Fruit fly (Drosophila melanogaster) whole organism, embryonic: ENCODE results near the gene sing.
A peak's percentile ranks its signal among the peaks of the same experiment; 100 is the strongest.

Source experiments
- Awh ChIP-seq: fragments of 200-800 bp; sonication (Bioruptor generic); IDR thresholded peaks from 2 replicates; pipeline ENCODE4, ENCODE4 v1.3.6; 2022; ENCODE audit warnings: missing biosample characterization, missing genetic modification characterization
- B-H1 ChIP-seq: fragments of 200-800 bp; sonication (Bioruptor generic); IDR thresholded peaks from 3 replicates; pipeline ENCODE4 v1.3.6; 2022; ENCODE audit warnings: missing biosample characterization, missing genetic modification characterization
- CG10431 ChIP-seq: fragments of 200-800 bp; sonication (Bioruptor generic); optimal IDR thresholded peaks from 3 replicates; lab custom pipeline; 2018; ENCODE audit warnings: missing biosample characterization, mild to moderate bottlenecking, missing genetic modification characterization
- CG10959 ChIP-seq: fragments of 200-800 bp; sonication (Bioruptor generic); IDR thresholded peaks from 2 replicates; pipeline ENCODE4 v1.3.6; 2022; ENCODE audit warnings: missing biosample characterization, missing genetic modification characterization
- CG11085 ChIP-seq: fragments of 200-800 bp; sonication (Bioruptor generic); IDR thresholded peaks from 2 replicates; pipeline ENCODE4 v1.3.6; 2022; ENCODE audit warnings: missing biosample characterization, missing genetic modification characterization
- CG14860 ChIP-seq: fragments of 200-800 bp; sonication (Bioruptor generic); IDR thresholded peaks from 3 replicates; pipeline ENCODE4 v1.3.6; 2022; ENCODE audit warnings: missing biosample characterization, missing genetic modification characterization; ENCODE audit not compliant: partially characterized antibody
- CG1529 ChIP-seq: fragments of 200-800 bp; sonication (Bioruptor generic); optimal IDR thresholded peaks from 3 replicates; lab custom pipeline; 2018; ENCODE audit warnings: missing biosample characterization, missing genetic modification characterization
- CG15601 ChIP-seq: fragments of 200-800 bp; sonication (Bioruptor generic); optimal IDR thresholded peaks from 3 replicates; lab custom pipeline; 2019; ENCODE audit warnings: missing biosample characterization, mild to moderate bottlenecking, missing genetic modification characterization, moderate library complexity
- CG16779 ChIP-seq: fragments of 200-800 bp; sonication (Bioruptor generic); IDR thresholded peaks from 2 replicates; pipeline ENCODE4 v1.3.6; 2022; ENCODE audit warnings: missing biosample characterization, missing genetic modification characterization
- CG18599 ChIP-seq: fragments of 200-800 bp; sonication (Bioruptor generic); optimal IDR thresholded peaks from 3 replicates; lab custom pipeline; 2017; ENCODE audit warnings: missing biosample characterization, missing genetic modification characterization, mild to moderate bottlenecking, moderate library complexity, missing genetic modification reagents
- CG32532 ChIP-seq: fragments of 200-800 bp; sonication (Bioruptor generic); IDR thresholded peaks from 2 replicates; pipeline ENCODE4 v1.3.6; 2022; ENCODE audit warnings: missing biosample characterization, missing genetic modification characterization
- CG4404 ChIP-seq: fragments of 200-800 bp; sonication (Bioruptor generic); IDR thresholded peaks from 2 replicates; pipeline ENCODE4 v1.3.6; 2022; ENCODE audit warnings: missing biosample characterization, missing genetic modification characterization
- CG6175 ChIP-seq: fragments of 200-800 bp; sonication (Bioruptor generic); IDR thresholded peaks from 3 replicates; pipeline ENCODE4 v1.3.6; 2022; ENCODE audit warnings: missing biosample characterization, missing genetic modification characterization
- CG6813 ChIP-seq: fragments of 200-800 bp; sonication (Bioruptor generic); optimal IDR thresholded peaks from 2 replicates; lab custom pipeline; 2017; ENCODE audit warnings: missing biosample characterization, missing genetic modification characterization, mild to moderate bottlenecking, moderate library complexity, missing genetic modification reagents
- CG7839 ChIP-seq: fragments of 200-800 bp; sonication (Bioruptor generic); optimal IDR thresholded peaks from 3 replicates; lab custom pipeline; 2018; ENCODE audit warnings: missing biosample characterization, mild to moderate bottlenecking, missing genetic modification characterization, moderate library complexity
- CG8388 ChIP-seq: fragments of 200-800 bp; sonication (Bioruptor generic); optimal IDR thresholded peaks from 2 replicates; lab custom pipeline; 2019; ENCODE audit warnings: missing biosample characterization, mild to moderate bottlenecking, missing genetic modification characterization, moderate library complexity
- CG9932 ChIP-seq: fragments of 200-800 bp; sonication (Bioruptor generic); IDR thresholded peaks from 2 replicates; pipeline ENCODE4 v1.3.6; 2022; ENCODE audit warnings: missing biosample characterization, missing genetic modification characterization
- CkIIα-i1 ChIP-seq: fragments of 200-800 bp; sonication (Bioruptor generic); IDR thresholded peaks from 2 replicates; pipeline ENCODE4 v1.3.6; 2022; ENCODE audit warnings: missing biosample characterization, missing genetic modification characterization
- Dad ChIP-seq: fragments of 200-800 bp; sonication (Bioruptor generic); optimal IDR thresholded peaks from 3 replicates; lab custom pipeline; 2016; ENCODE audit warnings: missing biosample characterization, missing genetic modification characterization
- Dbx ChIP-seq: fragments of 200-800 bp; sonication (Bioruptor generic); IDR thresholded peaks from 3 replicates; pipeline ENCODE4 v1.3.6; 2022; ENCODE audit warnings: missing biosample characterization, missing genetic modification characterization
- Dfd ChIP-seq, 2 experiments: fragments of >200 bp; optimal IDR thresholded peaks; 2 replicates each; lab custom pipeline; 2017; ENCODE audit warnings: missing biosample characterization in 2 of 2, missing genetic modification characterization in 2 of 2
- Fer1 ChIP-seq: fragments of 200-800 bp; sonication (Bioruptor generic); optimal IDR thresholded peaks from 2 replicates; lab custom pipeline; 2017; ENCODE audit warnings: missing biosample characterization, mild to moderate bottlenecking, missing genetic modification characterization
- HHEX ChIP-seq: fragments of 200-800 bp; sonication (Bioruptor generic); optimal IDR thresholded peaks from 3 replicates; lab custom pipeline; 2017; ENCODE audit warnings: missing biosample characterization, mild to moderate bottlenecking, missing genetic modification characterization, missing genetic modification reagents
- HLH4C ChIP-seq: fragments of 200-800 bp; sonication (Bioruptor generic); IDR thresholded peaks from 3 replicates; pipeline ENCODE4 v1.3.6; 2022; ENCODE audit warnings: missing biosample characterization, missing genetic modification characterization; ENCODE audit not compliant: partially characterized antibody
- Hsf ChIP-seq: fragments of 200-800 bp; sonication (Bioruptor generic); optimal IDR thresholded peaks from 3 replicates; lab custom pipeline; 2016; ENCODE audit warnings: missing biosample characterization, missing genetic modification characterization
- Opbp ChIP-seq: fragments of 200-800 bp; sonication (Bioruptor generic); IDR thresholded peaks from 3 replicates; pipeline ENCODE4 v1.3.6; 2022; ENCODE audit warnings: missing biosample characterization, missing genetic modification characterization; ENCODE audit not compliant: partially characterized antibody
- Sry-β ChIP-seq: fragments of 200-800 bp; sonication (Bioruptor generic); optimal IDR thresholded peaks from 2 replicates; lab custom pipeline; 2018; ENCODE audit warnings: missing biosample characterization, mild to moderate bottlenecking, missing genetic modification characterization, moderate library complexity
- Sry-δ ChIP-seq: fragments of 200-800 bp; sonication (Bioruptor generic); optimal IDR thresholded peaks from 2 replicates; lab custom pipeline; 2016; ENCODE audit warnings: missing biosample characterization, missing genetic modification characterization
- Vsx1 ChIP-seq: fragments of 200-800 bp; sonication (Bioruptor generic); optimal IDR thresholded peaks from 2 replicates; lab custom pipeline; 2017; ENCODE audit warnings: missing biosample characterization, mild to moderate bottlenecking, missing genetic modification characterization, missing genetic modification reagents
- Xbp1 ChIP-seq: fragments of 200-800 bp; sonication (Bioruptor generic); optimal IDR thresholded peaks from 3 replicates; lab custom pipeline; 2016; ENCODE audit warnings: missing biosample characterization, mild to moderate bottlenecking, missing genetic modification characterization
- abd-A ChIP-seq: fragments of 200-800 bp; sonication (Bioruptor generic); optimal IDR thresholded peaks from 3 replicates; lab custom pipeline; 2019; ENCODE audit warnings: missing biosample characterization, mild to moderate bottlenecking, missing genetic modification characterization, moderate library complexity
- ap ChIP-seq: fragments of 200-800 bp; sonication (Bioruptor generic); IDR thresholded peaks from 2 replicates; pipeline ENCODE4 v1.3.6; 2022; ENCODE audit warnings: missing biosample characterization, missing genetic modification characterization
- caup ChIP-seq: fragments of 200-800 bp; sonication (Bioruptor generic); optimal IDR thresholded peaks from 3 replicates; lab custom pipeline; 2017; ENCODE audit warnings: missing biosample characterization, mild to moderate bottlenecking, missing genetic modification characterization, moderate library complexity; ENCODE audit not compliant: severe bottlenecking
- dm ChIP-seq: fragments of 200-800 bp; sonication (Bioruptor generic); optimal IDR thresholded peaks from 3 replicates; lab custom pipeline; 2016; ENCODE audit warnings: missing biosample characterization, missing genetic modification characterization
- dmrt99B ChIP-seq: fragments of 200-800 bp; sonication (Bioruptor generic); optimal IDR thresholded peaks from 2 replicates; lab custom pipeline; 2018; ENCODE audit warnings: missing biosample characterization, mild to moderate bottlenecking, missing genetic modification characterization, moderate library complexity
- ems ChIP-seq: fragments of 200-800 bp; sonication (Bioruptor generic); optimal IDR thresholded peaks from 3 replicates; lab custom pipeline; 2016; ENCODE audit warnings: missing biosample characterization, missing genetic modification characterization
- ftz-f1 ChIP-seq: fragments of 200-800 bp; sonication (Bioruptor generic); optimal IDR thresholded peaks from 2 replicates; lab custom pipeline; 2016; ENCODE audit warnings: missing biosample characterization, missing genetic modification characterization
- gcm2 ChIP-seq: fragments of 200-800 bp; sonication (Bioruptor generic); optimal IDR thresholded peaks from 2 replicates; lab custom pipeline; 2016; ENCODE audit warnings: missing biosample characterization, missing genetic modification characterization
- gsb-n ChIP-seq: fragments of 200-800 bp; sonication (Bioruptor generic); optimal IDR thresholded peaks from 3 replicates; lab custom pipeline; 2018; ENCODE audit warnings: missing biosample characterization, mild to moderate bottlenecking, missing genetic modification characterization
- ham ChIP-seq: fragments of 200-800 bp; sonication (Bioruptor generic); IDR thresholded peaks from 2 replicates; pipeline ENCODE4 v1.3.6; 2022; ENCODE audit warnings: missing biosample characterization, missing genetic modification characterization
- jumu ChIP-seq: fragments of 200-800 bp; sonication (Bioruptor generic); optimal IDR thresholded peaks from 3 replicates; lab custom pipeline; 2016; ENCODE audit warnings: missing biosample characterization, missing genetic modification characterization
- kay ChIP-seq: fragments of 200-800 bp; sonication (Bioruptor generic); optimal IDR thresholded peaks from 2 replicates; lab custom pipeline; 2016; ENCODE audit warnings: missing biosample characterization, missing genetic modification characterization
- lbe ChIP-seq: fragments of 200-800 bp; sonication (Bioruptor generic); optimal IDR thresholded peaks from 2 replicates; lab custom pipeline; 2016; ENCODE audit warnings: missing biosample characterization, mild to moderate bottlenecking, missing genetic modification characterization
- nau ChIP-seq: fragments of 200-800 bp; sonication (Bioruptor generic); optimal IDR thresholded peaks from 3 replicates; lab custom pipeline; 2017; ENCODE audit warnings: missing biosample characterization, mild to moderate bottlenecking, missing genetic modification characterization, missing genetic modification reagents
- psq ChIP-seq: fragments of 200-800 bp; sonication (Bioruptor generic); optimal IDR thresholded peaks from 2 replicates; lab custom pipeline; 2017; ENCODE audit warnings: missing biosample characterization, missing genetic modification characterization
- sd ChIP-seq: fragments of 200-800 bp; sonication (Bioruptor generic); optimal IDR thresholded peaks from 3 replicates; lab custom pipeline; 2018; ENCODE audit warnings: missing biosample characterization, mild to moderate bottlenecking, missing genetic modification characterization, moderate library complexity
- sima ChIP-seq: fragments of 200-800 bp; sonication (Bioruptor generic); optimal IDR thresholded peaks from 2 replicates; lab custom pipeline; 2016; ENCODE audit warnings: missing biosample characterization, missing genetic modification characterization
- slbo ChIP-seq: fragments of 200-800 bp; sonication (Bioruptor generic); IDR thresholded peaks from 2 replicates; pipeline ENCODE4 v1.3.6; 2022; ENCODE audit warnings: missing biosample characterization, missing genetic modification characterization
- slp2 ChIP-seq: fragments of 200-800 bp; sonication (Bioruptor generic); optimal IDR thresholded peaks from 2 replicates; lab custom pipeline; 2016; ENCODE audit warnings: missing biosample characterization, missing genetic modification characterization
- wor ChIP-seq: fragments of 200-800 bp; sonication (Bioruptor generic); IDR thresholded peaks from 2 replicates; pipeline ENCODE4 v1.3.6; 2022; ENCODE audit warnings: missing biosample characterization, missing genetic modification characterization
- zen ChIP-seq: fragments of 200-800 bp; sonication (Bioruptor generic); optimal IDR thresholded peaks from 3 replicates; lab custom pipeline; 2018; ENCODE audit warnings: missing biosample characterization, mild to moderate bottlenecking, missing genetic modification characterization, moderate library complexity

Gene sing

DNA sequence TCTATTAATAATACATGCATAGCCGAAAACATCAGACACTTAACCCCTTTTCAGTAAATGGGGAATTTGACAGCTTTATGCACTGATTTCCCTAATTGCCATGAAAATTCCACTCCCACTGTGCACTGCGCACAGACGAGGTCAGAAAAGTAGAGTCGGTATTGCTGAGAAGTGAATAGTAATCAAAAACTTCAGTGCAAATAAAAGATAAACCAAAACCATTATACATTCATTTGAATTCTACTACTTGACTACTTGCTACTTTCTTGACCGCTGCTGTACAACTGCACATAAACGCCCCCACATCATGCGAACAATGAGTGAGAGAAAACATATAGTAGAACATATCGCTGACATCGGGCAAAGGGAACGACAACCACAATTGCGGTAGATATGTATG, 12.3 kb downstream of the sing start (continued):
- TF ChIP-seq ems (GFP tag; lab: Kevin White, UChicago) (peak; percentile 87), Xbp1 (GFP tag; lab: Kevin White, UChicago) (peak; percentile 90), ftz-f1 (GFP tag; lab: Kevin White, UChicago) (no peak), HLH4C (GFP tag; lab: Robert Waterston, UW) (no peak), slbo (GFP tag; lab: Robert Waterston, UW) (peak; percentile 82), nau (GFP tag; lab: Kevin White, UChicago) (peak; percentile 73), Hsf (GFP tag; lab: Kevin White, UChicago) (peak; percentile 86), Awh (GFP tag; lab: Robert Waterston, UW) (peak; percentile 91), CG1529 (GFP tag; lab: Kevin White, UChicago) (peak; percentile 88), sima (GFP tag; lab: Kevin White, UChicago) (peak; percentile 48), zen (tag; lab: Kevin White, UChicago) (peak; percentile 74), Sry-δ (peak; percentile 44), Dfd (GFP tag; optimal IDR thresholded peaks at IDR 0.05; lab: Kevin White, UChicago) (no peak), sd (tag; lab: Kevin White, UChicago) (peak; percentile 69), CG4404 (GFP tag; lab: Robert Waterston, UW) (peak; percentile 67), CG16779 (GFP tag; lab: Robert Waterston, UW) (peak; percentile 67; the same call in 1 of the 2 replicates), CG6813 (GFP tag; lab: Kevin White, UChicago) (peak; percentile 72), Vsx1 (peak; percentile 60), ap (GFP tag; lab: Robert Waterston, UW) (peak; percentile 88), Opbp (GFP tag; lab: Robert Waterston, UW) (no peak), wor (GFP tag; lab: Robert Waterston, UW) (peak; percentile 77), lbe (GFP tag; lab: Kevin White, UChicago) (no peak), Sry-β (GFP tag; lab: Kevin White, UChicago) (peak; percentile 37), CkIIα-i1 (peak; percentile 49; the same call in 1 of the 2 replicates), psq (GFP tag; lab: Kevin White, UChicago) (peak; percentile 61), CG10959 (peak; percentile 75), B-H1 (GFP tag; lab: Robert Waterston, UW) (peak; percentile 83), CG11085 (GFP tag; lab: Robert Waterston, UW) (peak; percentile 45; the same call in 1 of the 2 replicates), CG9932 (GFP tag; lab: Robert Waterston, UW) (peak; percentile 48), jumu (GFP tag; lab: Kevin White, UChicago) (peak; percentile 87), CG18599 (GFP tag; lab: Kevin White, UChicago) (peak; percentile 78), dmrt99B (tag; lab: Kevin White, UChicago) (peak; percentile 89), gsb-n (tag; lab: Kevin White, UChicago) (peak; percentile 90), caup (GFP tag; lab: Kevin White, UChicago) (peak; percentile 77), CG8388 (GFP tag; lab: Kevin White, UChicago) (peak; percentile 90), CG32532 (GFP tag; lab: Robert Waterston, UW) (peak; percentile 85), Dad (peak; percentile 87), CG14860 (GFP tag; lab: Robert Waterston, UW) (no peak), kay (GFP tag; lab: Kevin White, UChicago) (peak; percentile 67), CG15601 (tag; lab: Kevin White, UChicago) (peak; percentile 78), slp2 (GFP tag; lab: Kevin White, UChicago) (peak; percentile 78), gcm2 (peak; percentile 63), CG10431 (GFP tag; lab: Kevin White, UChicago) (peak; percentile 62), Dbx (GFP tag; lab: Robert Waterston, UW) (no peak), Fer1 (GFP tag; lab: Kevin White, UChicago) (peak; percentile 65), abd-A (tag; lab: Kevin White, UChicago) (peak; percentile 22), CG7839 (tag; lab: Kevin White, UChicago) (peak; percentile 89), CG6175 (no peak), dm (GFP tag; lab: Kevin White, UChicago) (peak; percentile 36), ham (GFP tag; lab: Robert Waterston, UW) (no peak), HHEX (peak; percentile 75)
